Worm (Caenorhabditis elegans): ENCODE results near the gene D1086.2.
A peak's percentile ranks its signal among the peaks of the same experiment; 100 is the strongest.

The D1086.2 gene

DNA sequence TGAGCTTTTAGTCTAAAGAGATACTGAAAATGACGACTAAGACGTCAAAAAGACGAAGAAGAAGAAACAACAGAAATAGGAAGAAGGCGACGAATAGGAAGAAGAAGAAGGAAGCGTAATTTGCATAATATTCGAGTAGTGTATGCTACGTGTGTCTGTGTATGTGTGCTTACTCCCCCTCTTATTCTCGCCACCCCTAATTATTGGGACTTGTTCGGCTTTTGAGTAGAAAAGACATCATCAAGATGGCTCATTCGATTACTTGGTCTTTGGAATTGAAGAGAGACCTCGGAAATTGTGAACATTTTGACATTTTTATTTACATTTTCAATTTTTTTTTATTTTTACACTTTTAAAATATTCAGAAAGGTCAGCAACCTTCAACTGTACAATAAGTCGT, 31.8 kb upstream of the D1086.2 start:
- TF ChIP-seq fkh-4 (tag; optimal IDR thresholded peaks at IDR 0.05; ENCODE audit: borderline replicate concordance), result no peak
- TF ChIP-seq lin-14 (GFP tag; optimal IDR thresholded peaks at IDR 0.05), result peak; percentile 44

DNA sequence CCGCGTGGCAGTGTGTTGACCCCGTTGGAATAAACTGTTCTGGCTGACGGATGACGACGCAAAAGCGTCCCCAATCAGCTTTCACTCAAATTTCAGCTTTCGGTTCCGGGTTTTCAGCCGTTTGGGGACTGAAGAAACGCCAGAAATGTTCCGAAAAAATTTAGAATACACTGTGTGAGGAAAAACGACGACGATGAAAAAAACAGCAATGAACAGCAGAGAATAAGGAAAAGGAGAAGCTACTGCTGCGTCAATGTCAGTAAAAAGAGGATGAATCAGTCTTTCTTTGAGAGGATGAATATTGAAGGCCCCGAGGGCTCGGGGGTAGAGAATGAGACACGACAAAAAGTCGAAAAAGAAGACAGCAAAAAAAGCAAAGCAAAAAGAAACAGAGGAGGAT, 30.4 kb upstream of the D1086.2 start:
- TF ChIP-seq lin-39 (tag; optimal IDR thresholded peaks at IDR 0.05) (no peak), elt-3 (tag; optimal IDR thresholded peaks at IDR 0.05) (no peak), ztf-11 (tag; optimal IDR thresholded peaks at IDR 0.05) (no peak), egl-27 (tag; optimal IDR thresholded peaks at IDR 0.05) (no peak), vab-15 (tag; optimal IDR thresholded peaks at IDR 0.05) (no peak), nhr-47 (tag; optimal IDR thresholded peaks at IDR 0.05) (no peak), egl-13 (tag; optimal IDR thresholded peaks at IDR 0.05) (no peak), skn-1 (tag; optimal IDR thresholded peaks at IDR 0.05) (no peak), fos-1 (tag; optimal IDR thresholded peaks at IDR 0.05) (no peak), Y116A8C.19 (tag; optimal IDR thresholded peaks at IDR 0.05; ENCODE audit: borderline replicate concordance) (no peak), lin-14 (GFP tag; optimal IDR thresholded peaks at IDR 0.05) (peak; percentile 9), unc-30 (tag; optimal IDR thresholded peaks at IDR 0.05) (no peak), unc-98 (GFP tag; IDR thresholded peaks at IDR 0.05) (no peak), mdl-1 (tag; optimal IDR thresholded peaks at IDR 0.05) (no peak), hlh-17 (GFP tag; optimal IDR thresholded peaks at IDR 0.05; ENCODE audit: borderline replicate concordance) (no peak), lin-35 (GFP tag; optimal IDR thresholded peaks at IDR 0.05) (no peak), lsy-2 (tag; optimal IDR thresholded peaks at IDR 0.05) (no peak), pax-3 (tag; optimal IDR thresholded peaks at IDR 0.05) (peak; percentile 41), unc-62 (GFP tag; optimal IDR thresholded peaks at IDR 0.05) (no peak), efl-1 (optimal IDR thresholded peaks at IDR 0.05) (no peak), efl-1 (GFP tag; optimal IDR thresholded peaks at IDR 0.05 in 1 of 2) (peak in 1 of 2 experiments; percentile 88), mab-9 (GFP tag; IDR thresholded peaks at IDR 0.05) (no peak), isw-1 (GFP tag; IDR thresholded peaks at IDR 0.05) (no peak), nhr-77 (tag; optimal IDR thresholded peaks at IDR 0.05) (no peak), ces-1 (GFP tag; optimal IDR thresholded peaks at IDR 0.05) (no peak)

DNA sequence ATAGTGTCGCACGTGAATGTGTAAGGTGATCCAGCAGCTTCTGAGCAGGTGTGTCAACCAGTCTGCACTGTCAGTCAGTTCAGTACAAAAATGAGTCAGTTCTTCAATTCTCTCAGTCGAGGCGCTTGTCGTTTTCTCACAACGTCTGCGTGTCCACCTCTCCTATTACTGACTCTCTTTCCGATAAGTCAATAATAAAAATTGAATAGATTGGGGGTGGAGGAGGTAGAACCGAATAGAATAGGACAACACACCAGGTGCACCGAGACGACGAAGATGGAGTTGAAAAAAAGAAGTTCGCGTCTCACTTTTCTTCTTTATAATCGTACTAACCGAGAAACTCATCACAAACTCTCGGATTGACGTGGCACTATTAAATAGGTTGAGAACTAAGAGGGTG, 29.4 kb upstream of the D1086.2 start:
- TF ChIP-seq nhr-237 (tag; optimal IDR thresholded peaks at IDR 0.05) (no peak), lsy-2 (tag; optimal IDR thresholded peaks at IDR 0.05) (no peak), elt-2 (tag; optimal IDR thresholded peaks at IDR 0.05) (no peak), nhr-77 (tag; optimal IDR thresholded peaks at IDR 0.05) (no peak), lin-14 (GFP tag; optimal IDR thresholded peaks at IDR 0.05) (peak; percentile 37), sup-37 (GFP tag; optimal IDR thresholded peaks at IDR 0.05) (no peak), elt-3 (tag; optimal IDR thresholded peaks at IDR 0.05) (no peak), rnt-1 (tag; optimal IDR thresholded peaks at IDR 0.05) (no peak), efl-1 (optimal IDR thresholded peaks at IDR 0.05) (no peak), efl-1 (GFP tag; optimal IDR thresholded peaks at IDR 0.05 in 1 of 2) (peak in 1 of 2 experiments; percentile 83), ceh-63 (GFP tag; optimal IDR thresholded peaks at IDR 0.05) (no peak), lin-35 (GFP tag; optimal IDR thresholded peaks at IDR 0.05) (peak in 1 of 2 experiments; percentile 7)

ce11 chrV:14126341-14126924, 28.0 kb upstream of the D1086.2 start:
- TF ChIP-seq fkh-10 (GFP tag; optimal IDR thresholded peaks at IDR 0.05) (peak; percentile 3), ceh-82 (tag; optimal IDR thresholded peaks at IDR 0.05) (peak in 1 of 3 experiments; percentile 27), ceh-90 (tag; optimal IDR thresholded peaks at IDR 0.05) (no peak), lin-14 (GFP tag; optimal IDR thresholded peaks at IDR 0.05) (peak; percentile 57), lin-35 (GFP tag; optimal IDR thresholded peaks at IDR 0.05) (no peak), nhr-77 (tag; optimal IDR thresholded peaks at IDR 0.05) (no peak), unc-62 (GFP tag; optimal IDR thresholded peaks at IDR 0.05) (no peak), F16B12.6 (tag; optimal IDR thresholded peaks at IDR 0.05) (no peak)
